Fruit fly (Drosophila melanogaster): ENCODE data around the gene CG6333.

DNA sequence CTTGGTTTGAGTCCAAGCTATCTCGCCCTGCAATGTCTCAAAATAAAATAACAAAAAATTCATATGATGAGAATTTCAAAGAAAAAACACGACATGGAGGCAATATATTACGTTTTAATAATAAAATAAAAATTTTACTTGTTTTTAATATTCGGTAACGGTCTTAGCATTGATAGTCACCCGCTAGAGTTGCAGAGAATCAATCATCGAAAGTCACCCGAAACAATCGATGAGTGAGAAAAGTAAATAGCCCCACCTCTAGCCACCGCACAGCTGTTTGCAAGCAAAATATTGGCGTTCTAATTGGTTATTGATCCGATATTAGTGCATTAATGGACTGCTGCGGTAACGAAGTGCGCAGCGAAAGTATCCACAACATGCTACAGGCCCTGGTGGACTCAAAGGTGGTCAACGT lies 10.0 kb downstream of the CG6333 start, which contains the start of gene CG34250:
- TF ChIP-seq insv (optimal IDR thresholded peaks at IDR 0.05) (no peak), h (optimal IDR thresholded peaks at IDR 0.05) (no peak), Myc (optimal IDR thresholded peaks at IDR 0.05) (no peak), psq (optimal IDR thresholded peaks at IDR 0.05) (no peak), Sin3A (optimal IDR thresholded peaks at IDR 0.05) (no peak), ttk (optimal IDR thresholded peaks at IDR 0.05) (no peak)
